Worm (Caenorhabditis elegans): ENCODE data around the gene pbs-1.

- no peak for TF ChIP-seq nhr-11 (tag; optimal IDR thresholded peaks at IDR 0.05)
- TF ChIP-seq ama-1 (optimal IDR thresholded peaks at IDR 0.05), result no peak
Observed at ce11 chrIV:1745453-1746051, 36.0 kb upstream of the pbs-1 start, which contains the start of the genes Y41D4A.6 and Y41D4A.4.
